Fruit fly (Drosophila melanogaster): Measurements from ENCODE around the gene Ice2.

The Ice2 gene

DNA sequence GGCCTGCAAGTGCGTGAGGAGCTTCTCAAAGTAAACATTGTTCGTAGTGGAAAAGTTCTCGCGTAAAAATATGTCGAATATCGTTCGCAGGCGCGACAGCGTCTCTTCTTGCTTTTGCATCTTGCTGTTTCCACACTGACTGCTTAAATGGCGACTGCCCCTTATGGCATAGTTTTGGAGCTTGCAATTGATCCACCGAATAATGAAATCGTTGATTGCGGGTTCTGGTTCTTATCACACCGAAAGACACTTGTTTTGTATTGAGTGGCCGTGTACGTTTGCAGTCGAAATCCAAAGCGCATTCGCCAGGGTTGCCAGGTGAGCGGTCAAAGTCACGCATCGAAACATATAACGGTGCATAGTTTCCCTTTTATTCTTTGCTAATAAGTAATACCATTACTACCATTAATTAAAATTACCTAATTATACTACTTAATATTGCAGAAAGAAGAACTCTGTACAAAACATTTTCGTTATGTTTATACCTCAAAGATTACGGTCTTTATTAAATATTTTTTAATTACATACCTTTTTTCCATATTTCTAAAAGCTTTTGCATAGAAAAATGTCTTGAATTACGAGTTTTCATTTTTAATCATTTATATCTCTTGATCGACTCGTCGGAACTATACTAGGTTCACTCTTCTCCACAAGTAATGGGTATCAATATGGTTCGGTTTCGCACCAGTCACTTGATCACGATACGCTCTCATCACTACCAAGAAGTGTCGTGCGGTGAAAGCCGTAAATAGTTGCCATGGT, 28.4 kb upstream of the Ice2 start, which contains the start of the genes CG7044 and Tbc1d22:
Gene CG7044 (minus strand): TSS at position 266 of the 762 bp plus-strand sequence.
Gene Tbc1d22 (plus strand): TSS at position 747 of the 762 bp plus-strand sequence.
- no peak for TF ChIP-seq ttk (optimal IDR thresholded peaks at IDR 0.05)
- TF ChIP-seq Sin3A (optimal IDR thresholded peaks at IDR 0.05) = peak; percentile 87

DNA sequence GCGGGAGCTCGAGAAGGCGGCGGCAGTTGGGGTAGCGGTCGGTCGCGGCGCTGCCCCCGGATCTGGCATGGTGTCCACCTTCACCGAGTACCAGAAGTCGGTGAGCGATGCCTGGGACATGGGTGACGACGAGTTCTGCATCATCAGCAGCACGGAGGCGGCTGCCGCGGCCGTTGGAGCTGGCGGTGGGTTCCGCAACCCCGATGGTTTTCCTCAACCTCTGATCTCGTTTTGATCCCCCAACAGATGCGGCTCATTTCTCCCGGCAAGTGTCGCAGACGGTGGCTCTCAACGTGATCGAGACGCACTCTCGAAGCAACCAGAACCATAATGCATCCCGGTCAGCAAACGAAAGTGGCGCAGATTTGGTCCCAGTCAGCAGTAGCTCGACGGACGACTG, 27.5 kb upstream of the Ice2 start:
- TF ChIP-seq h (optimal IDR thresholded peaks at IDR 0.05) (no peak), Myc (optimal IDR thresholded peaks at IDR 0.05) (no peak), ttk (optimal IDR thresholded peaks at IDR 0.05) (no peak), psq (optimal IDR thresholded peaks at IDR 0.05) (no peak)

DNA sequence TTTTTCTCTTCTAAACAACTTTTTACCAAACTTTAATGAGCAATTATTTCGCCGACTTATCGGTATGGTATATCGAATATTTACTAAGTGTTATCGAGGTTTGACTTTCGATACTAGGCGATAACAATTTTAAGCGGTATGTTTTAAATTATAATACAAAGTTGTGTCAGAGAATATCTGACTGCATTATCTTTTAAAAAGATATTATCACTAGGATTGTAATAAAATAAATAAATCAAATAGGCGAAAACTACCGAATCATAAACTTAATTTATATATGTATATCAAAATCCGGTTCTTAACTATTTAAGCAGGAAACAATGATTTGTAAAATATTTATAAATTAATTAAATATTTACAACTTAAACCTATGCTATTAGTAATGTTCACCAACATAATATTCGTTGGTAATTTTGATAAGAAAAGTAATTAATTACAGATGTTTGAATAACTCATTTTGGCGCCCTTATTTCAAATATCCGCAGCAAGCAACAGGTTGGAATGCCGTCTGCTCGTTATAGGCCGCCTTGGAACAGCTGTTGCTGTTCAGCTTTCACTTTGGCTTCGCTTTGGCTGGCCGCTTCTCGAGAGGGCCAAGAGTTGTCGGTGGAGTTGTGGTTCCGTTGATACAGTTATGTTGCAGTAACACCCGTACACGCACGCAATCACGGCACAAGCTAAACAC, 22.0 kb upstream of the Ice2 start, which contains the start of the genes Sec15 and rtet:
Gene Sec15 (minus strand): TSS at position 66 of the 685 bp plus-strand sequence.
Gene rtet (plus strand): TSS at position 540 of the 685 bp plus-strand sequence.
- TF ChIP-seq psq (optimal IDR thresholded peaks at IDR 0.05) (peak; percentile 74), Sin3A (optimal IDR thresholded peaks at IDR 0.05) (no peak)

DNA sequence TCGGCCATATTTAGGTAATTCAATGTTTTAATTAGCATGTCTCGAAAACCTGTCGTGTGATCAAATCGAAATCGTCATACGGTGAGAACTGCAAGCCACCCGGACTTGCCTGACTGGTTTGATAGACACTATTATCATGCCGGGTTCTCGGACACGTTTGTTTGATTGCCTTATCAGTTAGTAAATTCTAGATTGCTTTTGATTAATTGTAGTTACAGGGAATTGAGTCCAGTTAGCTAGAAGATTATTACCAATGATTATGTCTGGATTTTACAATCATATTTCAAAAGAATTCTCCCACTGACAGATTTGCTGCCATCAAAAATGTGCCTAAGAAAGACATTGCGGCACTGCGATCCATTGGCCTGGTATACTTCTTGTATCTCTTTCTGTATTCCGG, 20.3 kb upstream of the Ice2 start:
- TF ChIP-seq ttk (optimal IDR thresholded peaks at IDR 0.05) (no peak), psq (optimal IDR thresholded peaks at IDR 0.05) (no peak), h (optimal IDR thresholded peaks at IDR 0.05) (no peak), insv (optimal IDR thresholded peaks at IDR 0.05) (no peak), Sin3A (optimal IDR thresholded peaks at IDR 0.05) (no peak), Myc (optimal IDR thresholded peaks at IDR 0.05) (no peak)

DNA sequence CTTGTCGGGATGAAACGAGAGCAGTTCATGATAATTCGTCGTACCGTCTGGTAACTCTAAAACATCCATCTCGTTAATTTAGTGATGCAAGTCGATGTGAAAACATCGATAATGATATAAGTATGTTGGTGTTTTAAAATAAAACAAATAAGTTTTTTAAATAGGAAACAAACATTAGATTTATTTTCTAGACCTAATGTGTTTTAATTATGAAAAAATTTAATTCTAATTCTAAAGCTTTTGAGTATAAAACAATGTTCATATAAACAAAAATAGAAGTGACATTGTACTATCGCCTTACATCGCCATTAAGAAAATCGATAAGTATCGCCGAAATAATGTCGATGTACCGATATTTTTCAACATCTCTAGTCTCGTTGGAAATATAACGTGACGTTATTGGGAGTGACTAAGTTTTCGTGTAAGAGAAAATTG, 19.0 kb upstream of the Ice2 start, which contains the start of gene Rab11:
Gene Rab11 (plus strand): TSS at position 363 of the 435 bp plus-strand sequence.
- TF ChIP-seq Myc (optimal IDR thresholded peaks at IDR 0.05) = no peak
- TF ChIP-seq Sin3A (optimal IDR thresholded peaks at IDR 0.05) = no peak
- no peak for TF ChIP-seq psq (optimal IDR thresholded peaks at IDR 0.05)
- no peak for TF ChIP-seq ttk (optimal IDR thresholded peaks at IDR 0.05)
- TF ChIP-seq h (optimal IDR thresholded peaks at IDR 0.05) = no peak
- TF ChIP-seq insv (optimal IDR thresholded peaks at IDR 0.05) = no peak

DNA sequence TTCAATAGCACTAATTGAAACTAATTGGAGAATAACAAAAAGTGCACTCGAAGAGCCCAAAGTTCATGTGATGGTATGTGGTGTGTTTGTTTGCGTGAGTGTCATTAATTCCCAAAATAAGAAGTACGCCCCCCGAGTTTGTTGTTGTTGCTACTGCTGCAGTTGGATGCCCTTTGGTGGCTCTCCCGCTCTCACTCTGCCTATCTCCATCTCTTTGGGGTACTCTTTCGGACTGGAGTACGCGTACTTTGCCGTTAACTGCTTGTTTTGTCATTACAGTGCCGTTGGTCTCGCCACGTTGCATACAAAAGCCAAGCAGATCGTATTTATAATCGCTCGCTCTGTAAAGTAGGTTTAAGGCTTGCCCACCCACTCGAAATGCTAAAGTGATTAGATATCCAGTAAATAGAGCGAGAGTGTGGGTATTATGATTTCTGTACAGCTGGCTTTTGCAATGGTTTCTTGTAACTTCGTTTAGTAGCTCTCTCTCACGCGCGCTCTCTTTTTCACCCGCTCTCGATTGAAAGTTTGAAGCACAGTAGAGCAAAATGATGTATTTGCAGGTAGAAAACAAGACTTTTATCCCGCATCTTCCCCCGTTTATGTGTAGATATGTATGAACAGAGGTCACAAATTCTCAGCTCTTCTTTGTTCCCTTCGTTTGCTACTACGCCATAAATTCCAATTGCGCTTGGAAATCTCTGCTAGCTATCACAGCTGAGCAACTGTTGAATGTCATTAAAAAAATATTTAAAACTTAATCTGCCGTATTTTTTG, 17.9 kb upstream of the Ice2 start:
- TF ChIP-seq h (optimal IDR thresholded peaks at IDR 0.05) = no peak
- no peak for TF ChIP-seq Sin3A (optimal IDR thresholded peaks at IDR 0.05)
- TF ChIP-seq psq (optimal IDR thresholded peaks at IDR 0.05) = no peak

DNA sequence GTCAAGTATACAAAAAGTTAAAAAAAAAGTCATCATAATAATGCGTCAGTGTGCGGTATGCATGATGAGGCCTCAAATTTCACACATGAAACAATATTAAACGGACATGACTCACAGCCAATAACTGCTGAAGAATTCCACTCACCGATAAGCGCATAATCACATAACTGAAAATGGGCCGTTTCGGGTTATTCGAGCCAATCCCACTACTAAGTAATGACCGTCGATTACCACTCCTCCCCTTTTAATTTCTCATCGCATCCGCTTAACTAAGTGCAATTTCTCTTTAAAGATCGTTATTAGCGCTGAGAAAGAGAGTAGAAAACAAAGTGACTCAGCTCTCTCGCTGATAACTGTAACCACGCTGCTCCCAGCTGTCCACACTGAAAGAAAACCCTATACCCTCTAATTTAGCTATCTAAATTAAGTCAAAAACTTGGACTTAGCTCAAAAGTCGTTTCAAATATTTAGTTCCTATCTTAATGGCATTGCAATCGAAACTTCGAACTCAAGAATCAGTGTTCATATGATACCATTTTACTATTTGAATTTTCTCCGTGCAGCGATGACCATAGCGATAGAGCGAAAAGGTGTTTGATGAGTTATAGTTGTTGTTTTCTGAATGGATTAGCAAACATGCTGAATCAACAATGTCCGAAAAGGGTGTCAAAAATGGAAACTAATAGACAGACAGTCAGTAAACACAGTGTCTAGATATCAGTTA, 17.1 kb upstream of the Ice2 start:
- no peak for TF ChIP-seq psq (optimal IDR thresholded peaks at IDR 0.05)
- no peak for TF ChIP-seq Myc (optimal IDR thresholded peaks at IDR 0.05)
- no peak for TF ChIP-seq Sin3A (optimal IDR thresholded peaks at IDR 0.05)
- no peak for TF ChIP-seq ttk (optimal IDR thresholded peaks at IDR 0.05)
- TF ChIP-seq insv (optimal IDR thresholded peaks at IDR 0.05) = no peak
- TF ChIP-seq h (optimal IDR thresholded peaks at IDR 0.05) = no peak

DNA sequence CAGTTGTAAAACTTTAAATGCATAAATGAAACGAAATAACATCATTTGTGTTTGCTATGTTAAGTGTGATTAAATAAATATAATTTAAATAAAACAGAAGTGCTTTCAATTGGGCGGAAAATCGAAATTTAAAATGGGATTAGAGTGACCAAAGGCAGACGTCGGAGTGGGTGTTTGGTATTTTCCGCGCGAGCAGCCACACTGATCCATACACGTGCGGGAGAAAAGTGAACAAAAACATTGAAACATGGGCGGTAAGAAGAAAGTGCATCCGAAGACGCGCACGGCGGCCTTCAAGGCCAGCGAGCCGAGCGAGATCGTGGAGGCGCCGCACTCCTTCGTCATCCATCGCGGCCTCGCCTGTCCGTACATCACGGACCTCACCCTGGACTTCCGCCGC, 14.0 kb upstream of the Ice2 start, which contains the start of gene ppan:
Gene ppan (plus strand): TSS at position 198 of the 400 bp plus-strand sequence.
- TF ChIP-seq Sin3A (optimal IDR thresholded peaks at IDR 0.05) (no peak), insv (optimal IDR thresholded peaks at IDR 0.05) (no peak), Myc (optimal IDR thresholded peaks at IDR 0.05) (no peak), h (optimal IDR thresholded peaks at IDR 0.05) (no peak), psq (optimal IDR thresholded peaks at IDR 0.05) (no peak), ttk (optimal IDR thresholded peaks at IDR 0.05) (no peak)

DNA sequence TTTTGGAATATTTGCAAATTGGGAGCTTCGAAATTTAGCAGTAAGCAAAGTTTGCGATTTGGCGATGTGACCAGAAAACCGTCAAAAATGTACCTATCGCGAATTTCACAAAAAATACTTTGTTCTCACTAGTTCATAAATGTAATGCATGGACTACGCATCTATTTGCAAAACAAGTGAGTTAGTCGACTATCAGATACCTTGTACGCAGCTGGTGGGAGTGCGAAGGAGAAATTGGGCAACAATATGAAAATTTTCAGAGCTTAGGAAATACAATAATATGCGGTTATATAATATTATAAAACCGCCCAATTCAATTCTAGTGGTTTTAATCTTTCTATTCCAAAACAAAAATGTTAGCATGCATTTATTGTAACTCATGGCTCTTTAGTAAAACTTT, 11.2 kb upstream of the Ice2 start, which contains the start of gene Bdbt:
Gene Bdbt (minus strand): TSS at position 73 of the 400 bp plus-strand sequence.
- no peak for TF ChIP-seq insv (optimal IDR thresholded peaks at IDR 0.05)
- no peak for TF ChIP-seq Myc (optimal IDR thresholded peaks at IDR 0.05)
- no peak for TF ChIP-seq psq (optimal IDR thresholded peaks at IDR 0.05)
- TF ChIP-seq Sin3A (optimal IDR thresholded peaks at IDR 0.05) = no peak
- TF ChIP-seq ttk (optimal IDR thresholded peaks at IDR 0.05) = no peak
- no peak for TF ChIP-seq h (optimal IDR thresholded peaks at IDR 0.05)

DNA sequence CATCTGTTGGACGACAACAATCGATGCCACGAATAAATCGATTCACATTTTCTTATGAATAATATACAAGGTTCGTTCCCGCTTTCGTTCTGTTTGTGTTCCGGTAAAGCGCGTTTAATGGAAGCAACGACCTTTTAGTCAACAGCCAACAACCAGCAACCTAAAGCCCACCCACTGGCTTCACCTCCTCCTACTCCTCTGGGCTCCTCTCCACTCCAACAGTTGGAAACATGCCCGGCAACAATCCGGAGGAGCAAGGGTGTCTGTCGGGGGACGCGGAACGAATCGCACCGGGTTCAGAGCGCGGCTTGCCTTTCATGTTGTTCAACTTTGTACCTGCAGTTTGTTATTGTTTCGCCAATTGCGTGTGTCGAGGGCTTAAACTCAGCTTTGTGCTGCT, 5.8 kb upstream of the Ice2 start:
- TF ChIP-seq Myc (optimal IDR thresholded peaks at IDR 0.05) (no peak), psq (optimal IDR thresholded peaks at IDR 0.05) (no peak), h (optimal IDR thresholded peaks at IDR 0.05) (no peak), Sin3A (optimal IDR thresholded peaks at IDR 0.05) (no peak), insv (optimal IDR thresholded peaks at IDR 0.05) (no peak), ttk (optimal IDR thresholded peaks at IDR 0.05) (no peak)

DNA sequence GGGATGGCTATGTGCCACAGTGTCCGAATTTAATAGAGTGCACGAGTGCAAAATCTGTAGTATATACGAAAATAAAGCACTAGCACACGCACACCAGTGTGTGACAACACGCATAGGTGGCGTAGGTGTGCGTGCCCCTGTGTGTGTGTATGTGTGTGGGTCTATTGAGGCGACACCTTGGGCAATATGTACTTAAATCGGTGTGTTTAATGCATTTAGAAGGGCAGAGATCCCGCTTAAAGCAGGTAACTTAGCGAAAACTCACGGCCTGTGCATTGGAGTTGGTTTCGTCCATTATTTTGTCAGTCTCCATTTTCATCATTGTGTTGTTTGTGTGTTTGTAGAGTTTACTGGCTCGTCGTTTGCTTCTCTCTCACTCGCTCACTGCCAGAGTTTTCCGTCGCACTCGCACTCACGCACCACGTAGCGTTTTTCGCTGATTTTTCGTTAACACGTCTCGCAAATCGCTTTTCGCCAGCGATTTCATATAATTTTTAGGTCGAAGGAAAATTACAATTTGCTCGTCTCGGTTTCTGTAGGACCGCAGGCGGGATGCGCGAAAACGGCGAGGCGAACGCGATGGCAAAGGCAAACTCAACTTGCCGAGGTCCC, 3.2 kb upstream of the Ice2 start:
- no peak for TF ChIP-seq psq (optimal IDR thresholded peaks at IDR 0.05)
- TF ChIP-seq Myc (optimal IDR thresholded peaks at IDR 0.05) = no peak
- TF ChIP-seq Sin3A (optimal IDR thresholded peaks at IDR 0.05) = no peak
- TF ChIP-seq insv (optimal IDR thresholded peaks at IDR 0.05) = no peak
- TF ChIP-seq ttk (optimal IDR thresholded peaks at IDR 0.05) = no peak
- no peak for TF ChIP-seq h (optimal IDR thresholded peaks at IDR 0.05)
